Worm (Caenorhabditis elegans): Measurements from ENCODE around the gene ndua-5.

ndua-5 gene

ce11 chrIV:9513360-9513777, 11.3 kb downstream of the ndua-5 start (continued):
- TF ChIP-seq sup-37 (GFP tag; optimal IDR thresholded peaks at IDR 0.05) (no peak), elt-2 (tag; optimal IDR thresholded peaks at IDR 0.05) (peak; percentile 77), ceh-8 (GFP tag; optimal IDR thresholded peaks at IDR 0.05) (no peak), grh-1 (GFP tag; IDR thresholded peaks at IDR 0.05) (peak; percentile 41; the same call in 1 of the 2 replicates), ces-1 (GFP tag; optimal IDR thresholded peaks at IDR 0.05) (no peak), C04F5.9 (tag; optimal IDR thresholded peaks at IDR 0.05) (no peak), lsy-2 (tag; optimal IDR thresholded peaks at IDR 0.05) (peak; percentile 48 to 63), efl-1 (optimal IDR thresholded peaks at IDR 0.05) (peak; percentile 49 to 59), efl-1 (GFP tag; optimal IDR thresholded peaks at IDR 0.05 in 1 of 2) (peak; percentile 51 to 95), ets-5 (GFP tag; IDR thresholded peaks at IDR 0.05) (no peak), unc-86 (tag; optimal IDR thresholded peaks at IDR 0.05) (no peak), F16B12.6 (tag; optimal IDR thresholded peaks at IDR 0.05) (peak; percentile 82), nhr-84 (tag; optimal IDR thresholded peaks at IDR 0.05) (no peak), vab-15 (tag; optimal IDR thresholded peaks at IDR 0.05) (no peak), nhr-77 (tag; optimal IDR thresholded peaks at IDR 0.05) (no peak), nhr-12 (tag; optimal IDR thresholded peaks at IDR 0.05) (no peak), C34B4.2 (tag; optimal IDR thresholded peaks at IDR 0.05) (no peak), snu-23 (GFP tag; optimal IDR thresholded peaks at IDR 0.05) (peak; percentile 57), dsc-1 (tag; optimal IDR thresholded peaks at IDR 0.05) (no peak), pqm-1 (tag; optimal IDR thresholded peaks at IDR 0.05) (no peak), hpl-2 (GFP tag; optimal IDR thresholded peaks at IDR 0.05) (no peak), lin-35 (GFP tag; optimal IDR thresholded peaks at IDR 0.05) (peak; percentile 33 to 71), unc-30 (tag; optimal IDR thresholded peaks at IDR 0.05) (no peak), unc-98 (GFP tag; IDR thresholded peaks at IDR 0.05) (no peak), lin-15B (tag; optimal IDR thresholded peaks at IDR 0.05) (no peak), jun-1 (tag; optimal IDR thresholded peaks at IDR 0.05) (peak; percentile 35), nhr-90 (tag; optimal IDR thresholded peaks at IDR 0.05; ENCODE audit: poor library complexity) (peak; percentile 45), ceh-90 (tag; optimal IDR thresholded peaks at IDR 0.05) (no peak), skn-1 (tag; optimal IDR thresholded peaks at IDR 0.05) (no peak), tbx-2 (tag; optimal IDR thresholded peaks at IDR 0.05) (peak; percentile 15), unc-130 (tag; optimal IDR thresholded peaks at IDR 0.05) (no peak), mdl-1 (tag; optimal IDR thresholded peaks at IDR 0.05) (peak in 1 of 2 experiments; percentile 72)

DNA sequence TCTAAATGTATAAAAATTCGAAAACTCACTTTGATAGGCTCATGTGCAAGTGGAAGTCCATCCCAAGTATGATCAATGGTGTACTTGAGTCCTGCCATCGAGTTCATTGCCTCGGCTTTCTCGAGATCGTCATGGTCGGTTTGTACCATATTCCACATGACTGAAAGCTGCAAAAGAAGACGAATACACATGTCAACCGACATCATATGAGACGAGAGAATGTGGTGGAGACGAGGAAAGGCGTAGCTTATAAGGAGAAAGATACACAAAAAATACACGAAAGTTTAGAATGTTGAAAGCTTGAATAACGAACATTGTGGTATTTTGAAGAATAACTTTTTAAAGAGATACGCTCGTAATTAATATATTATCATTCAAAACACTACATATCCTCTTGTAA, 11.9 kb downstream of the ndua-5 start, which contains the start of gene C33A12.3:
C33A12.3 (minus strand) TSS at position 167 of the 400 bp plus-strand sequence.
- TF ChIP-seq alr-1 (tag; optimal IDR thresholded peaks at IDR 0.05; ENCODE audit: borderline replicate concordance) (peak; percentile 51), lin-35 (GFP tag; optimal IDR thresholded peaks at IDR 0.05) (peak in 1 of 2 experiments; percentile 8), efl-1 (optimal IDR thresholded peaks at IDR 0.05) (no peak), efl-1 (GFP tag; optimal IDR thresholded peaks at IDR 0.05 in 1 of 2) (peak in 1 of 2 experiments; percentile 88), jun-1 (tag; optimal IDR thresholded peaks at IDR 0.05) (no peak), C34B4.2 (tag; optimal IDR thresholded peaks at IDR 0.05) (no peak)

DNA sequence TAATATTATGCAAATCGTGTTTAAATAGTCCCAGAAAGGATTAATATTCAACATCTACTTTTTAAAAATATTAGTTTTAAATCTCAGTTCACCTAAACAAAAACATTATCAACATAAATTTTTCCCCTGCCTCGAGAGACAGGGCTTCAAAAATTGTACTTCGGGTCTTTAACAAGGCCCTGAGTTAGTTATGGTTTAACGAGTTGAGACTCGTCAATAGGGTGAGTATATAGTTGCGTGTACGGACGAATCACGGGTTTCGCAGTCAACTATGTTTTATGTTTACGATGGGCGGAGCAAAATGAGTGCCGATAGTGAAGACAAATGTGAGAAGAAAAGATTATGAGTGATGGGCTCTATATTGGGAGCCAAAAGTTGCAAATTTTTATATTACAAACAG, 13.1 kb downstream of the ndua-5 start:
- TF ChIP-seq rnt-1 (tag; optimal IDR thresholded peaks at IDR 0.05) (peak; percentile 15), efl-1 (optimal IDR thresholded peaks at IDR 0.05) (no peak), efl-1 (GFP tag; optimal IDR thresholded peaks at IDR 0.05 in 1 of 2) (peak in 1 of 2 experiments; percentile 79), ceh-82 (tag; optimal IDR thresholded peaks at IDR 0.05) (peak in 2 of 3 experiments; percentile 3 to 14), elt-2 (tag; optimal IDR thresholded peaks at IDR 0.05) (peak; percentile 55), nhr-71 (tag; optimal IDR thresholded peaks at IDR 0.05) (no peak)

DNA sequence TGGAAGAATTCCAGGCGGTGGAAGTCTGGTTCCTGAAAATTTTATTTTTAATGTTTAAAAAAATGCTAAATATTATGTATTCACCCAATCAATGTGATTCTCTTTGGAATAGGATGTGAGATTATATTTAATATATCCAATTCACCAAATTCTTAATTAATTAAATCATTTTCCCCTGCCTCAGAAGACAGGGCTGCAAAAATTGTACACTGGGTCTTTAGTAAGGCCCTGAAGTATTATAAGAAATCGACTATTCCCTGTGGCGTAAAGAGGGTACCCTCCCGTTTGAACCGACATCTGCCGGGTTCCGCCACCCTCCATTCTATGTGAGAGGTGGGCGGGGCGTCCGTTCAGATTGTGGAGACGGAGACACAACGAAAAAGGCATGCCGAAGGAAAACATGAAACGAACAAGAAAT, 13.5 kb downstream of the ndua-5 start:
- TF ChIP-seq lin-14 (GFP tag; optimal IDR thresholded peaks at IDR 0.05), result peak; percentile 89
- TF ChIP-seq nhr-237 (tag; optimal IDR thresholded peaks at IDR 0.05), result peak; percentile 40
- peak; percentile 45 for TF ChIP-seq lin-15B (tag; optimal IDR thresholded peaks at IDR 0.05)
- peak; percentile 70 for TF ChIP-seq lin-13 (GFP tag; optimal IDR thresholded peaks at IDR 0.05)
- peak; percentile 87 for TF ChIP-seq ama-1 (optimal IDR thresholded peaks at IDR 0.05)
- peak; percentile 84 for TF ChIP-seq fkh-8 (tag; optimal IDR thresholded peaks at IDR 0.05)
- peak; percentile 96 for TF ChIP-seq nhr-85 (tag)
- peak; percentile 99 for TF ChIP-seq snpc-4 (tag; optimal IDR thresholded peaks at IDR 0.05)
- TF ChIP-seq fos-1 (tag; optimal IDR thresholded peaks at IDR 0.05), result peak; percentile 63
- TF ChIP-seq F16B12.6 (tag; optimal IDR thresholded peaks at IDR 0.05), result peak; percentile 64
- TF ChIP-seq ceh-8 (GFP tag; optimal IDR thresholded peaks at IDR 0.05), result peak; percentile 85
- TF ChIP-seq ceh-90 (tag; optimal IDR thresholded peaks at IDR 0.05), result no peak
- no peak for TF ChIP-seq nhr-76 (tag; optimal IDR thresholded peaks at IDR 0.05)
- TF ChIP-seq pag-3 (tag; optimal IDR thresholded peaks at IDR 0.05; ENCODE audit: borderline replicate concordance, insufficient read depth), result no peak
- TF ChIP-seq nhr-77 (tag; optimal IDR thresholded peaks at IDR 0.05), result no peak
- TF ChIP-seq ceh-88 (GFP tag; IDR thresholded peaks at IDR 0.05), result no peak; the same call in 1 of the 2 replicates
- TF ChIP-seq isw-1 (GFP tag; IDR thresholded peaks at IDR 0.05), result peak; percentile 49

Measured in whole organism, L1 larva.